Worm (Caenorhabditis elegans): ENCODE data around the gene F58B3.6.

DNA sequence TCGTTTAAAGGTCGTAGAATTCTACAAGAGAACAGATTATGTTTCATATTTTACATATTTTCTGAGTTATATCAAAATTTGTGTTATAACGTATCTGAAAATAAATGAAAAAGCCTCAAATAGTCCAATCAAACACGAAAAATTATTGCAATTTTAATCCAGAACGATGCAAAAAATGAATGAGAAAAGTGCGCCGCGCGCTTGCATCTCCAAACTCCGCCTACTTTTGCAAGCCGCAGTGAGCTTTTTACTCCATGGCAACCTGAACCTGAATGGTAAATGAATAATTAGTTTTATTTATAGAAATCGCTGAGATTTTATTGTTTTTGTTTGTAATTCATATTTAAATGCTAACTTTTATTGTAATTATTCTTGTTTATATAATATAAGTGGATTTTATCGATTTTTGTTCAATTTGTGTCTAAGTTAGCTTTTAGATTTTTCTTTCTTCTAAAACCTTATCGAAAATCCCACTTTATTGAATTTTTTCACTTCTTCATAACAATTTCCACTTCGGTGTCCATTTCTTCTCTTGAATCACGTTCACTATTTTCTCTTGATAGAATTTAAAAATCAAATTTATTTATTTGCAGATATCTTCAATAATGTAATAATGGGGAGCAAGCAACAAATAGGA lies 19.8 kb downstream of the F58B3.6 start, which contains the start of gene ZK809.5:
- TF ChIP-seq tag-97 (GFP tag; IDR thresholded peaks at IDR 0.05): no peak
- TF ChIP-seq nhr-76 (tag; optimal IDR thresholded peaks at IDR 0.05): no peak
- no peak for TF ChIP-seq snpc-4 (tag; optimal IDR thresholded peaks at IDR 0.05)
- TF ChIP-seq fos-1 (tag; optimal IDR thresholded peaks at IDR 0.05): no peak
